Worm (Caenorhabditis elegans) whole organism, L4 larva: ENCODE measurements around the gene sru-25.

Experiments
- Y5F2A.4 ChIP-seq: fragments of 200-800 bp; sonication (Bioruptor generic); optimal IDR thresholded peaks from 2 replicates; lab custom pipeline; 2018; ENCODE audit warnings: mild to moderate bottlenecking, missing genetic modification characterization, missing compliant biosample characterization
- daf-12 ChIP-seq: fragments of 150-350 bp; optimal IDR thresholded peaks from 2 replicates; lab custom pipeline; 2014; ENCODE audit warnings: missing biosample characterization, missing genetic modification reagents, missing genetic modification characterization

DNA sequence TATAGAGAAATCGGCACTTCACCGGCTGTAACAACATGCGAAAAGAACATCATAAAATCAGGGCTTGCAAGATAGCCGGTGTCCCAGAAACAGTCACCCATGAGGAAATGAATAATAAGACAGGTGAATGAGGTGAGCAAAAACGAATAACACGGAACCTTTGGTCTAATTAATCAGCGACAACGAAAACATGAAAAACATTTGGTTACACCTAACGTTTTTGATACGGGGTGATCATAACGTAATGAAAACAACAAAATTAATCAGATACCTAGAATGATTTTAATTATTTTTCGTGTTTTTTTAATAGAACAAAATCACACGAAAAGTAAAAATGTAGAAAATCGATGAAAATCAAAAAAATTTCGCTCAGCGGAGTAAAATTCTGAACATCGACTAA lies 18.3 kb downstream of the sru-25 start, which contains the start of gene srh-245:
- TF ChIP-seq Y5F2A.4, result no peak
- TF ChIP-seq daf-12 (tag; lab: Kevin White, UChicago), result no peak
